Worm (Caenorhabditis elegans): ENCODE results near the gene pap-2.

Gene pap-2

ce11 chrII:9646122-9646555 is 36.9 kb upstream of the pap-2 start:
- TF ChIP-seq ref-1 (GFP tag; conservative IDR thresholded peaks at IDR 0.05) (no peak), klf-2 (GFP tag; conservative IDR thresholded peaks at IDR 0.05) (no peak), flt-1 (GFP tag; IDR thresholded peaks at IDR 0.05) (peak; percentile 67; the same call in 1 of the 2 replicates), cog-1 (tag; optimal IDR thresholded peaks at IDR 0.05) (peak; percentile 65), ztf-23 (GFP tag; IDR thresholded peaks at IDR 0.05) (peak; percentile 62; the same call in 1 of the 2 replicates), ztf-29 (GFP tag; IDR thresholded peaks at IDR 0.05) (no peak), tab-1 (GFP tag; IDR thresholded peaks at IDR 0.05) (0 out of 2 replicates have a peak, but pooled peaks have one; percentile 53), T22C8.4 (GFP tag; IDR thresholded peaks at IDR 0.05) (peak; percentile 82)

ce11 chrII:9644940-9645634 is 35.9 kb upstream of the pap-2 start:
- TF ChIP-seq T22C8.4 (GFP tag; IDR thresholded peaks at IDR 0.05), result no peak
- TF ChIP-seq ztf-29 (GFP tag; IDR thresholded peaks at IDR 0.05), result peak; percentile 25; the same call in 1 of the 2 replicates

- TF ChIP-seq ztf-29 (GFP tag; IDR thresholded peaks at IDR 0.05), result no peak
- no peak for TF ChIP-seq T22C8.4 (GFP tag; IDR thresholded peaks at IDR 0.05)
- TF ChIP-seq flt-1 (GFP tag; IDR thresholded peaks at IDR 0.05), result no peak
- TF ChIP-seq klf-2 (GFP tag; conservative IDR thresholded peaks at IDR 0.05), result no peak
- TF ChIP-seq tab-1 (GFP tag; IDR thresholded peaks at IDR 0.05), result no peak
- TF ChIP-seq cog-1 (tag; optimal IDR thresholded peaks at IDR 0.05), result no peak
- TF ChIP-seq ref-1 (GFP tag; conservative IDR thresholded peaks at IDR 0.05), result no peak
- TF ChIP-seq med-1 (GFP tag; optimal IDR thresholded peaks at IDR 0.05; ENCODE audit: insufficient read depth), result no peak
- TF ChIP-seq ztf-23 (GFP tag; IDR thresholded peaks at IDR 0.05), result no peak
Measured at ce11 chrII:9644438-9644837, 35.2 kb upstream of the pap-2 start, which contains the start of gene fzr-1. fzr-1 (minus strand) TSS chrII:9644466.

- TF ChIP-seq T22C8.4 (GFP tag; IDR thresholded peaks at IDR 0.05) (no peak), ztf-23 (GFP tag; IDR thresholded peaks at IDR 0.05) (no peak), cog-1 (tag; optimal IDR thresholded peaks at IDR 0.05) (no peak), ref-1 (GFP tag; conservative IDR thresholded peaks at IDR 0.05) (no peak), ztf-29 (GFP tag; IDR thresholded peaks at IDR 0.05) (no peak), flt-1 (GFP tag; IDR thresholded peaks at IDR 0.05) (no peak), tab-1 (GFP tag; IDR thresholded peaks at IDR 0.05) (no peak), med-1 (GFP tag; optimal IDR thresholded peaks at IDR 0.05; ENCODE audit: insufficient read depth) (no peak)
Measured at ce11 chrII:9636300-9636699, 27.1 kb upstream of the pap-2 start, which contains the start of gene ZK1307.7. ZK1307.7 (plus strand) TSS chrII:9636600.

- no peak for TF ChIP-seq klf-2 (GFP tag; conservative IDR thresholded peaks at IDR 0.05)
- TF ChIP-seq ztf-23 (GFP tag; IDR thresholded peaks at IDR 0.05), result no peak
- TF ChIP-seq ref-1 (GFP tag; conservative IDR thresholded peaks at IDR 0.05), result no peak
- TF ChIP-seq ztf-29 (GFP tag; IDR thresholded peaks at IDR 0.05), result no peak
- TF ChIP-seq cog-1 (tag; optimal IDR thresholded peaks at IDR 0.05), result no peak
- no peak for TF ChIP-seq T22C8.4 (GFP tag; IDR thresholded peaks at IDR 0.05)
- TF ChIP-seq med-1 (GFP tag; optimal IDR thresholded peaks at IDR 0.05; ENCODE audit: insufficient read depth), result no peak
- no peak for TF ChIP-seq tab-1 (GFP tag; IDR thresholded peaks at IDR 0.05)
- no peak for TF ChIP-seq flt-1 (GFP tag; IDR thresholded peaks at IDR 0.05)
Measured at ce11 chrII:9625930-9626329, 16.7 kb upstream of the pap-2 start.

ce11 chrII:9624110-9624695 is 15.0 kb upstream of the pap-2 start, which contains the start of the genes dnj-20 and ZK1307.8:
dnj-20 (minus strand) TSS chrII:9624176.
ZK1307.8 (plus strand) TSS chrII:9624613.
- TF ChIP-seq ref-1 (GFP tag; conservative IDR thresholded peaks at IDR 0.05), result no peak
- no peak for TF ChIP-seq med-1 (GFP tag; optimal IDR thresholded peaks at IDR 0.05; ENCODE audit: insufficient read depth)
- no peak for TF ChIP-seq klf-2 (GFP tag; conservative IDR thresholded peaks at IDR 0.05)
- TF ChIP-seq T22C8.4 (GFP tag; IDR thresholded peaks at IDR 0.05), result no peak
- no peak for TF ChIP-seq cog-1 (tag; optimal IDR thresholded peaks at IDR 0.05)
- TF ChIP-seq tab-1 (GFP tag; IDR thresholded peaks at IDR 0.05), result no peak
- no peak for TF ChIP-seq flt-1 (GFP tag; IDR thresholded peaks at IDR 0.05)
- no peak for TF ChIP-seq ztf-29 (GFP tag; IDR thresholded peaks at IDR 0.05)
- TF ChIP-seq ztf-23 (GFP tag; IDR thresholded peaks at IDR 0.05), result no peak

- no peak for TF ChIP-seq cog-1 (tag; optimal IDR thresholded peaks at IDR 0.05)
- no peak for TF ChIP-seq flt-1 (GFP tag; IDR thresholded peaks at IDR 0.05)
- TF ChIP-seq ref-1 (GFP tag; conservative IDR thresholded peaks at IDR 0.05), result no peak
Measured at ce11 chrII:9621913-9622348, 12.7 kb upstream of the pap-2 start.

- TF ChIP-seq klf-2 (GFP tag; conservative IDR thresholded peaks at IDR 0.05) (no peak), ztf-29 (GFP tag; IDR thresholded peaks at IDR 0.05) (no peak), ztf-23 (GFP tag; IDR thresholded peaks at IDR 0.05) (no peak), tab-1 (GFP tag; IDR thresholded peaks at IDR 0.05) (no peak), ref-1 (GFP tag; conservative IDR thresholded peaks at IDR 0.05) (no peak), flt-1 (GFP tag; IDR thresholded peaks at IDR 0.05) (no peak), med-1 (GFP tag; optimal IDR thresholded peaks at IDR 0.05; ENCODE audit: insufficient read depth) (no peak)
Measured at ce11 chrII:9621121-9621520, 11.9 kb upstream of the pap-2 start.

- TF ChIP-seq T22C8.4 (GFP tag; IDR thresholded peaks at IDR 0.05) (no peak), flt-1 (GFP tag; IDR thresholded peaks at IDR 0.05) (no peak), ztf-29 (GFP tag; IDR thresholded peaks at IDR 0.05) (no peak), ztf-23 (GFP tag; IDR thresholded peaks at IDR 0.05) (no peak)
Measured at ce11 chrII:9620616-9621015, 11.4 kb upstream of the pap-2 start.

ce11 chrII:9619995-9620535 is 10.9 kb upstream of the pap-2 start:
- TF ChIP-seq tab-1 (GFP tag; IDR thresholded peaks at IDR 0.05) (no peak), ztf-23 (GFP tag; IDR thresholded peaks at IDR 0.05) (no peak), T22C8.4 (GFP tag; IDR thresholded peaks at IDR 0.05) (no peak), ztf-29 (GFP tag; IDR thresholded peaks at IDR 0.05) (no peak), med-1 (GFP tag; optimal IDR thresholded peaks at IDR 0.05; ENCODE audit: insufficient read depth) (no peak), cog-1 (tag; optimal IDR thresholded peaks at IDR 0.05) (no peak), flt-1 (GFP tag; IDR thresholded peaks at IDR 0.05) (no peak), klf-2 (GFP tag; conservative IDR thresholded peaks at IDR 0.05) (no peak)

Data from whole organism, midembryonic.